Worm (Caenorhabditis elegans): ENCODE data around the gene F48E3.2.

F48E3.2 gene

ce11 chrX:7457154-7457674 lies 35.7 kb downstream of the F48E3.2 start:
- peak; percentile 22 for TF ChIP-seq fkh-10 (GFP tag; optimal IDR thresholded peaks at IDR 0.05)
- no peak for TF ChIP-seq nhr-11 (tag; optimal IDR thresholded peaks at IDR 0.05)
- peak; percentile 50 for TF ChIP-seq nfya-1 (tag; optimal IDR thresholded peaks at IDR 0.05; ENCODE audit: insufficient read depth)

- TF ChIP-seq nhr-28 (tag; optimal IDR thresholded peaks at IDR 0.05) (no peak), ceh-28 (tag; optimal IDR thresholded peaks at IDR 0.05) (no peak), pha-4 (tag; optimal IDR thresholded peaks at IDR 0.05) (no peak), egl-5 (tag; optimal IDR thresholded peaks at IDR 0.05) (no peak), nhr-76 (tag; optimal IDR thresholded peaks at IDR 0.05) (no peak), lin-15B (tag; optimal IDR thresholded peaks at IDR 0.05) (no peak), nhr-25 (tag; optimal IDR thresholded peaks at IDR 0.05) (no peak), skn-1 (tag; optimal IDR thresholded peaks at IDR 0.05) (no peak), lin-39 (tag; optimal IDR thresholded peaks at IDR 0.05) (no peak), nhr-11 (tag; optimal IDR thresholded peaks at IDR 0.05) (no peak), pqm-1 (tag; optimal IDR thresholded peaks at IDR 0.05) (no peak), elt-3 (tag; optimal IDR thresholded peaks at IDR 0.05) (no peak)
These were observed 37.0 kb downstream of the F48E3.2 start for ce11 chrX:7455960-7456359.

ce11 chrX:7452606-7453005 lies 40.3 kb downstream of the F48E3.2 start:
- TF ChIP-seq nhr-67 (tag; optimal IDR thresholded peaks at IDR 0.05) (no peak), lin-15B (tag; optimal IDR thresholded peaks at IDR 0.05) (no peak), ceh-28 (tag; optimal IDR thresholded peaks at IDR 0.05) (no peak), pha-4 (tag; optimal IDR thresholded peaks at IDR 0.05) (no peak), nhr-23 (tag; optimal IDR thresholded peaks at IDR 0.05) (no peak), elt-3 (tag; optimal IDR thresholded peaks at IDR 0.05) (no peak), fos-1 (tag; optimal IDR thresholded peaks at IDR 0.05) (no peak), aly-2 (tag; optimal IDR thresholded peaks at IDR 0.05) (no peak), ceh-82 (tag; optimal IDR thresholded peaks at IDR 0.05) (no peak), ZK546.5 (tag; optimal IDR thresholded peaks at IDR 0.05) (no peak)

- no peak for TF ChIP-seq elt-3 (tag; optimal IDR thresholded peaks at IDR 0.05)
- no peak for TF ChIP-seq nhr-76 (tag; optimal IDR thresholded peaks at IDR 0.05)
- no peak for TF ChIP-seq ztf-4 (tag; optimal IDR thresholded peaks at IDR 0.05)
- no peak for TF ChIP-seq R02D3.7 (tag; optimal IDR thresholded peaks at IDR 0.05)
- TF ChIP-seq lsy-12 (tag; optimal IDR thresholded peaks at IDR 0.05): no peak
- no peak for TF ChIP-seq nhr-67 (tag; optimal IDR thresholded peaks at IDR 0.05)
- no peak for TF ChIP-seq nhr-28 (tag; optimal IDR thresholded peaks at IDR 0.05)
- TF ChIP-seq tbx-2 (tag; optimal IDR thresholded peaks at IDR 0.05): no peak
- TF ChIP-seq ceh-82 (tag; optimal IDR thresholded peaks at IDR 0.05): no peak
- no peak for TF ChIP-seq lin-39 (tag; optimal IDR thresholded peaks at IDR 0.05)
- TF ChIP-seq daf-12 (tag; optimal IDR thresholded peaks at IDR 0.05): no peak
- TF ChIP-seq ZK546.5 (tag; optimal IDR thresholded peaks at IDR 0.05): no peak
- no peak for TF ChIP-seq nhr-12 (tag; optimal IDR thresholded peaks at IDR 0.05)
- no peak for TF ChIP-seq mml-1 (tag; optimal IDR thresholded peaks at IDR 0.05)
- no peak for TF ChIP-seq hmg-11 (tag; optimal IDR thresholded peaks at IDR 0.05)
- no peak for TF ChIP-seq elt-2 (tag; optimal IDR thresholded peaks at IDR 0.05)
- no peak for TF ChIP-seq unc-39 (tag; optimal IDR thresholded peaks at IDR 0.05)
- TF ChIP-seq snpc-4 (tag; optimal IDR thresholded peaks at IDR 0.05): no peak
These were observed 45.6 kb downstream of the F48E3.2 start for ce11 chrX:7447340-7447739.

- TF ChIP-seq nhr-25 (tag; optimal IDR thresholded peaks at IDR 0.05): no peak
- peak; percentile 10 for TF ChIP-seq nfya-1 (tag; optimal IDR thresholded peaks at IDR 0.05; ENCODE audit: insufficient read depth)
- peak; percentile 91 for TF ChIP-seq mml-1 (tag; optimal IDR thresholded peaks at IDR 0.05)
These were observed 46.4 kb downstream of the F48E3.2 start for ce11 chrX:7446485-7446884.

ce11 chrX:7445734-7446133 lies 47.2 kb downstream of the F48E3.2 start:
- TF ChIP-seq lin-39 (tag; optimal IDR thresholded peaks at IDR 0.05) (no peak), fkh-10 (GFP tag; optimal IDR thresholded peaks at IDR 0.05) (no peak), nhr-12 (tag; optimal IDR thresholded peaks at IDR 0.05) (no peak), elt-2 (tag; optimal IDR thresholded peaks at IDR 0.05) (peak; percentile 66), ZK546.5 (tag; optimal IDR thresholded peaks at IDR 0.05) (no peak), nhr-43 (tag; optimal IDR thresholded peaks at IDR 0.05; ENCODE audit: poor library complexity, severe bottlenecking) (no peak), fkh-2 (tag; optimal IDR thresholded peaks at IDR 0.05) (no peak), ceh-16 (tag; optimal IDR thresholded peaks at IDR 0.05) (no peak), nhr-28 (tag; optimal IDR thresholded peaks at IDR 0.05) (no peak), ama-1 (optimal IDR thresholded peaks at IDR 0.05) (no peak), snpc-4 (tag; optimal IDR thresholded peaks at IDR 0.05) (no peak), pqm-1 (tag; optimal IDR thresholded peaks at IDR 0.05) (peak; percentile 65), daf-12 (tag; optimal IDR thresholded peaks at IDR 0.05) (no peak)

Data from whole organism, L3 larva.